Fruit fly (Drosophila melanogaster) whole organism, prepupa: ENCODE data around the gene p-cup.

Source experiments
- CG11902 ChIP-seq: fragments of 200-800 bp; sonication (Bioruptor generic); optimal IDR thresholded peaks from 3 replicates; lab custom pipeline; 2016; ENCODE audit warnings: missing biosample characterization, missing genetic modification characterization
- Eip75B ChIP-seq: fragments of 200-800 bp; sonication (Bioruptor generic); optimal IDR thresholded peaks from 3 replicates; lab custom pipeline; 2016; ENCODE audit warnings: missing biosample characterization, missing genetic modification characterization
- Ets96B ChIP-seq: fragments of 200-800 bp; optimal IDR thresholded peaks from 2 replicates; lab custom pipeline; 2019; ENCODE audit warnings: missing biosample characterization, mild to moderate bottlenecking, missing genetic modification characterization, moderate library complexity
- Smox ChIP-seq: fragments of 200-800 bp; sonication (Bioruptor generic); optimal IDR thresholded peaks from 3 replicates; lab custom pipeline; 2016; ENCODE audit warnings: missing biosample characterization, missing genetic modification characterization
- Sox15 ChIP-seq: fragments of 200-800 bp; sonication (Bioruptor generic); optimal IDR thresholded peaks from 3 replicates; lab custom pipeline; 2016; ENCODE audit warnings: missing biosample characterization, missing genetic modification characterization
- dac ChIP-seq: fragments of 200-800 bp; sonication (Bioruptor generic); optimal IDR thresholded peaks from 2 replicates; lab custom pipeline; 2017; ENCODE audit warnings: missing biosample characterization, mild to moderate bottlenecking, missing genetic modification characterization
- lz ChIP-seq: fragments of 200-800 bp; sonication (Bioruptor generic); optimal IDR thresholded peaks from 3 replicates; lab custom pipeline; 2016; ENCODE audit warnings: missing biosample characterization, missing genetic modification characterization

DNA sequence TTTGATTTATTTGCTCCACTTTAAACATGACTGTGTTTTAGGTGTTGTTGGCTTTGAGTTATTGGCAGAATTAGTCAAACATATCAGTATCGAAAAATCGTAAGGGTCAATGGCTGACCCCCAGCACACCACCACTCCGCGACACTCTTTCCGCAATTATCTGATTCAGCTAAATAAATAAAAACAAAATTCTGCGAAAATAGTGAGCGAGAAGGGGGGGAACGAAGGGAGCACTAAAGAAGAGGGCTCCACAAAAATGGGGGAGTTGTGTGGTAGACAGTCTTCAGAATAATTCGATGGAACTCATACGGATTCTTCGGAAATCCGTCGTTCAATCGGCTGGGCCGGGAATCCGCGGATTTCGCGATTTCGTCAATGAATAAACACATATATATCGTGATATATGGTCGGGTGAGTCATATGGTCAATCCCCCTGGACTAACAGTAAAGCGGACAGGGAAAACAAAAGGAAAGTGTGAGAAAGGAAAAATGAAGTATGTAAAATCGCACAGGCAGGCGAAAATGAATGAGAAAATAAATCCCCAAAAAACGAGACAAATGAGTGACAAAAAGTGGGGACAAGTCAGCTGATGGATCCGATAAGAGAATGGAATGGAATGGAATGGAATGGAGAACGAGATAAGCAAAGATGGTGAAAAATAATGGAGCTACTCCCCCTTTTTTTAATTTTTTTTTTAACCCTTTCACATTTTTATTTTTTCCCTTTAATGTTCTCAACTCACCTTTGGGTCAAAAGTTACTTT lies 36.9 kb upstream of the p-cup start:
- no peak for TF ChIP-seq Eip75B (GFP tag; lab: Kevin White, UChicago)
- TF ChIP-seq Sox15, result no peak
- no peak for TF ChIP-seq Smox (GFP tag; lab: Kevin White, UChicago)
- TF ChIP-seq lz (GFP tag; lab: Kevin White, UChicago), result no peak
- TF ChIP-seq Ets96B, result no peak
- no peak for TF ChIP-seq dac
- TF ChIP-seq CG11902 (GFP tag; lab: Kevin White, UChicago), result no peak
